Worm (Caenorhabditis elegans) whole organism, early embryonic: Measurements from ENCODE around the gene srz-54.
"Not testable (repeated sequence)": the region's sequence is repeated elsewhere in the genome, so short reads cannot be mapped to it uniquely, and the experiment has no call there.

ENCODE experiments used
- B0310.2 ChIP-seq: sonication (generic microtip); optimal IDR thresholded peaks from 2 replicates; lab custom pipeline; 2016; ENCODE audit warnings: mild to moderate bottlenecking, missing genetic modification characterization, missing compliant biosample characterization
- F13C5.2 ChIP-seq: sonication (generic microtip); optimal IDR thresholded peaks from 2 replicates; lab custom pipeline; 2017; ENCODE audit warnings: mild to moderate bottlenecking, missing genetic modification characterization, inconsistent platforms, missing compliant biosample characterization
- aly-1 ChIP-seq: sonication (generic microtip); optimal IDR thresholded peaks from 2 replicates; lab custom pipeline; 2016; ENCODE audit warnings: missing genetic modification characterization, missing compliant biosample characterization
- ama-1 ChIP-seq: fragments of 150-350 bp; optimal IDR thresholded peaks from 2 replicates; lab custom pipeline; 2014
- ceh-13 ChIP-seq: fragments of 200-800 bp; sonication (Bioruptor generic); optimal IDR thresholded peaks from 2 replicates; lab custom pipeline; 2018; ENCODE audit warnings: mild to moderate bottlenecking, missing genetic modification characterization, missing compliant biosample characterization
- ceh-36 ChIP-seq: sonication (generic microtip); optimal IDR thresholded peaks from 2 replicates; lab custom pipeline; 2016; ENCODE audit warnings: missing genetic modification characterization, inconsistent platforms, missing compliant biosample characterization
- ets-7 ChIP-seq: sonication (generic microtip); optimal IDR thresholded peaks from 2 replicates; lab custom pipeline; 2016; ENCODE audit warnings: missing genotype, missing genetic modification characterization, missing compliant biosample characterization
- flt-1 ChIP-seq: fragments of 200-800 bp; sonication (Bioruptor generic); IDR thresholded peaks from 2 replicates; pipeline ENCODE4 v1.3.6; 2022; ENCODE audit warnings: missing genetic modification characterization, missing compliant biosample characterization
- hmbx-1 ChIP-seq: sonication (generic microtip); optimal IDR thresholded peaks from 2 replicates; lab custom pipeline; 2016; ENCODE audit warnings: mild to moderate bottlenecking, missing genetic modification characterization, missing compliant biosample characterization
- hmg-4 ChIP-seq: fragments of 200-800 bp; sonication (Bioruptor generic); optimal IDR thresholded peaks from 2 replicates; lab custom pipeline; 2018; ENCODE audit warnings: mild to moderate bottlenecking, missing genetic modification characterization, missing compliant biosample characterization
- hnd-1 ChIP-seq: sonication (generic microtip); optimal IDR thresholded peaks from 2 replicates; lab custom pipeline; 2016; ENCODE audit warnings: missing genetic modification characterization, missing compliant biosample characterization
- pes-1 ChIP-seq: fragments of 200-800 bp; sonication (Bioruptor generic); IDR thresholded peaks from 2 replicates; pipeline ENCODE4 v1.3.6; 2022; ENCODE audit warnings: missing genetic modification reagents, missing genetic modification characterization, missing compliant biosample characterization
- scrt-1 ChIP-seq: fragments of 200-800 bp; sonication (Bioruptor generic); IDR thresholded peaks from 2 replicates; pipeline ENCODE4 v1.3.6; 2022; ENCODE audit warnings: missing genetic modification characterization, missing compliant biosample characterization
- sea-1 ChIP-seq: fragments of 200-800 bp; sonication (Bioruptor generic); conservative IDR thresholded peaks from 2 replicates; pipeline ENCODE4 v1.3.6; 2022; ENCODE audit warnings: missing genetic modification characterization, missing compliant biosample characterization
- tbx-11 ChIP-seq: fragments of 200-800 bp; sonication (Bioruptor generic); IDR thresholded peaks from 2 replicates; pipeline ENCODE4 v1.3.6; 2022; ENCODE audit warnings: missing genetic modification characterization, missing compliant biosample characterization
- tbx-37 ChIP-seq: fragments of 200-800 bp; sonication (Bioruptor generic); conservative IDR thresholded peaks from 2 replicates; pipeline ENCODE4 v1.3.6; 2022; ENCODE audit warnings: missing genetic modification reagents, missing genetic modification characterization, missing compliant biosample characterization
- tra-4 ChIP-seq: sonication (generic microtip); optimal IDR thresholded peaks from 2 replicates; lab custom pipeline; 2017; ENCODE audit warnings: missing genetic modification characterization, missing compliant biosample characterization

Gene srz-54

ce11 chrV:16980368-16980767, at the start of gene srz-54:
TSS of gene srz-54 (plus strand) at chrV:16980668.
- TF ChIP-seq pes-1, result no peak

ce11 chrV:16938731-16939130, 41.7 kb upstream of the srz-54 start, which contains the start of gene fbxa-148:
TSS of gene fbxa-148 (plus strand) at chrV:16939031.
- TF ChIP-seq B0310.2 (tag; lab: Kevin White, UChicago); hmg-4; sea-1 (GFP tag; lab: Robert Waterston, UW): not testable (repeated sequence)

ce11 chrV:16948011-16948410, 32.5 kb upstream of the srz-54 start, which contains the start of gene fbxa-112:
TSS of gene fbxa-112 (minus strand) at chrV:16948111.
- not testable (repeated sequence) for TF ChIP-seq ets-7 (tag; lab: Kevin White, UChicago); sea-1 (GFP tag; lab: Robert Waterston, UW); scrt-1 (GFP tag; lab: Robert Waterston, UW)

ce11 chrV:16949609-16950008, 30.9 kb upstream of the srz-54 start, which contains the start of gene fbxa-111:
TSS of gene fbxa-111 (minus strand) at chrV:16949709.
- not testable (repeated sequence) for TF ChIP-seq ets-7 (tag; lab: Kevin White, UChicago); scrt-1 (GFP tag; lab: Robert Waterston, UW); pes-1

- TF ChIP-seq ceh-36 (tag; lab: Kevin White, UChicago) (no peak), ceh-13 (GFP tag; lab: Kevin White, UChicago) (no peak), hnd-1 (no peak), hmg-4 (no peak), tbx-37 (GFP tag; lab: Robert Waterston, UW) (no peak), sea-1 (GFP tag; lab: Robert Waterston, UW) (no peak), flt-1 (GFP tag; lab: Robert Waterston, UW) (no peak), ets-7 (tag; lab: Kevin White, UChicago) (no peak), scrt-1 (GFP tag; lab: Robert Waterston, UW) (no peak), tbx-11 (GFP tag; lab: Robert Waterston, UW) (no peak), pes-1 (no peak), aly-1 (no peak), F13C5.2 (tag; lab: Kevin White, UChicago) (no peak), ama-1 (lab: Kevin White, UChicago) (no peak)
Observed at ce11 chrV:16950036-16950435, 30.4 kb upstream of the srz-54 start.

ce11 chrV:16951504-16951903, 29.0 kb upstream of the srz-54 start, which contains the start of gene clec-238:
TSS of gene clec-238 (plus strand) at chrV:16951804.
- TF ChIP-seq hmbx-1 (tag; lab: Kevin White, UChicago) (no peak), sea-1 (GFP tag; lab: Robert Waterston, UW) (no peak), ceh-13 (GFP tag; lab: Kevin White, UChicago) (no peak), hmg-4 (no peak), aly-1 (no peak), ceh-36 (tag; lab: Kevin White, UChicago) (no peak), scrt-1 (GFP tag; lab: Robert Waterston, UW) (no peak), pes-1 (no peak)

ce11 chrV:16954766-16955165, 25.7 kb upstream of the srz-54 start, which contains the start of gene srh-206:
TSS of gene srh-206 (minus strand) at chrV:16954866.
- no peak for TF ChIP-seq flt-1 (GFP tag; lab: Robert Waterston, UW)

ce11 chrV:16956229-16956628, 24.2 kb upstream of the srz-54 start, which contains the start of gene clec-239:
TSS of gene clec-239 (plus strand) at chrV:16956529.
- TF ChIP-seq hmg-4 (no peak), ceh-13 (GFP tag; lab: Kevin White, UChicago) (no peak), aly-1 (no peak), sea-1 (GFP tag; lab: Robert Waterston, UW) (no peak), tbx-37 (GFP tag; lab: Robert Waterston, UW) (no peak), ama-1 (lab: Kevin White, UChicago) (no peak), scrt-1 (GFP tag; lab: Robert Waterston, UW) (no peak), ets-7 (tag; lab: Kevin White, UChicago) (no peak), hmbx-1 (tag; lab: Kevin White, UChicago) (no peak), B0310.2 (tag; lab: Kevin White, UChicago) (no peak), ceh-36 (tag; lab: Kevin White, UChicago) (no peak), F13C5.2 (tag; lab: Kevin White, UChicago) (no peak), tra-4 (tag; lab: Kevin White, UChicago) (no peak), flt-1 (GFP tag; lab: Robert Waterston, UW) (no peak), hnd-1 (no peak), pes-1 (no peak), tbx-11 (GFP tag; lab: Robert Waterston, UW) (no peak)

ce11 chrV:16958975-16959374, 21.5 kb upstream of the srz-54 start:
- TF ChIP-seq tra-4 (tag; lab: Kevin White, UChicago), result no peak
- TF ChIP-seq hmbx-1 (tag; lab: Kevin White, UChicago), result no peak
- TF ChIP-seq aly-1, result no peak
- TF ChIP-seq pes-1, result no peak
- TF ChIP-seq hnd-1, result no peak
- TF ChIP-seq hmg-4, result no peak
- TF ChIP-seq tbx-37 (GFP tag; lab: Robert Waterston, UW), result no peak
- TF ChIP-seq flt-1 (GFP tag; lab: Robert Waterston, UW), result no peak
- TF ChIP-seq ceh-36 (tag; lab: Kevin White, UChicago), result no peak
- TF ChIP-seq ama-1 (lab: Kevin White, UChicago), result no peak
- TF ChIP-seq tbx-11 (GFP tag; lab: Robert Waterston, UW), result no peak
- no peak for TF ChIP-seq sea-1 (GFP tag; lab: Robert Waterston, UW)
- TF ChIP-seq B0310.2 (tag; lab: Kevin White, UChicago), result no peak
- TF ChIP-seq ets-7 (tag; lab: Kevin White, UChicago), result no peak
- TF ChIP-seq ceh-13 (GFP tag; lab: Kevin White, UChicago), result no peak
